Fruit fly (Drosophila melanogaster) whole organism, embryonic: Measurements from ENCODE around the gene Toll-4.

Experiments
- CG1024 ChIP-seq: fragments of 200-800 bp; sonication (Bioruptor generic); IDR thresholded peaks from 2 replicates; pipeline ENCODE4 v1.3.6; 2022; ENCODE audit warnings: missing biosample characterization, missing genetic modification characterization
- CG10979 ChIP-seq: fragments of 200-800 bp; sonication (Bioruptor generic); optimal IDR thresholded peaks from 2 replicates; lab custom pipeline; 2018; ENCODE audit warnings: missing biosample characterization, mild to moderate bottlenecking, missing genetic modification characterization, moderate library complexity
- CG12299 ChIP-seq: fragments of 200-800 bp; sonication (Bioruptor generic); optimal IDR thresholded peaks from 2 replicates; lab custom pipeline; 2018; ENCODE audit warnings: missing biosample characterization, mild to moderate bottlenecking, missing genetic modification characterization
- CG13296 ChIP-seq: fragments of 200-800 bp; sonication (Bioruptor generic); optimal IDR thresholded peaks from 3 replicates; lab custom pipeline; 2018; ENCODE audit warnings: missing biosample characterization, mild to moderate bottlenecking, missing genetic modification characterization
- CG13775 ChIP-seq: fragments of 200-800 bp; sonication (Bioruptor generic); optimal IDR thresholded peaks from 3 replicates; lab custom pipeline; 2017; ENCODE audit warnings: missing biosample characterization, mild to moderate bottlenecking, missing genetic modification characterization
- CG16815 ChIP-seq: fragments of 200-800 bp; sonication (Bioruptor generic); optimal IDR thresholded peaks from 3 replicates; lab custom pipeline; 2017; ENCODE audit warnings: missing biosample characterization, mild to moderate bottlenecking, missing genetic modification characterization
- CG17186 ChIP-seq: fragments of 200-800 bp; sonication (Bioruptor generic); optimal IDR thresholded peaks from 3 replicates; lab custom pipeline; 2017; ENCODE audit warnings: missing biosample characterization, missing genetic modification reagents, missing genetic modification characterization
- CG17361 ChIP-seq: fragments of 200-800 bp; sonication (Bioruptor generic); IDR thresholded peaks from 3 replicates; pipeline ENCODE4 v1.3.6; 2022; ENCODE audit warnings: missing biosample characterization, missing genetic modification characterization
- CG17612 ChIP-seq: fragments of 200-800 bp; sonication (Bioruptor generic); IDR thresholded peaks from 2 replicates; pipeline ENCODE4 v1.3.6; 2022; ENCODE audit warnings: missing biosample characterization, missing genetic modification characterization
- CG17802 ChIP-seq: fragments of 200-800 bp; sonication (Bioruptor generic); optimal IDR thresholded peaks from 2 replicates; lab custom pipeline; 2018; ENCODE audit warnings: missing biosample characterization, mild to moderate bottlenecking, missing genetic modification characterization, moderate library complexity
- CG17912 ChIP-seq: fragments of 200-800 bp; sonication (Bioruptor generic); optimal IDR thresholded peaks from 2 replicates; lab custom pipeline; 2018; ENCODE audit warnings: missing biosample characterization, mild to moderate bottlenecking, missing genetic modification characterization
- CG32767 ChIP-seq: fragments of 200-800 bp; sonication (Bioruptor generic); IDR thresholded peaks from 2 replicates; pipeline ENCODE4 v1.3.6; 2022; ENCODE audit warnings: missing biosample characterization, missing genetic modification characterization
- CG3838 ChIP-seq: fragments of 200-800 bp; sonication (Bioruptor generic); optimal IDR thresholded peaks from 3 replicates; lab custom pipeline; 2016; ENCODE audit warnings: missing biosample characterization, missing genetic modification characterization
- CG4730 ChIP-seq: fragments of 200-800 bp; sonication (Bioruptor generic); IDR thresholded peaks from 2 replicates; pipeline ENCODE4 v1.3.6; 2022; ENCODE audit warnings: missing biosample characterization, missing genetic modification characterization
- CG4820 ChIP-seq: fragments of 200-800 bp; sonication (Bioruptor generic); optimal IDR thresholded peaks from 3 replicates; lab custom pipeline; 2016; ENCODE audit warnings: missing biosample characterization, missing genetic modification characterization
- CG6175 ChIP-seq: fragments of 200-800 bp; sonication (Bioruptor generic); IDR thresholded peaks from 3 replicates; pipeline ENCODE4 v1.3.6; 2022; ENCODE audit warnings: missing biosample characterization, missing genetic modification characterization
- CG6683 ChIP-seq: fragments of 200-800 bp; sonication (Bioruptor generic); optimal IDR thresholded peaks from 2 replicates; lab custom pipeline; 2017; ENCODE audit warnings: missing biosample characterization, mild to moderate bottlenecking, missing genetic modification characterization, missing genetic modification reagents
- CG7839 ChIP-seq: fragments of 200-800 bp; sonication (Bioruptor generic); optimal IDR thresholded peaks from 3 replicates; lab custom pipeline; 2018; ENCODE audit warnings: missing biosample characterization, mild to moderate bottlenecking, missing genetic modification characterization, moderate library complexity
- CG7987 ChIP-seq: fragments of 200-800 bp; sonication (Bioruptor generic); optimal IDR thresholded peaks from 2 replicates; lab custom pipeline; 2018; ENCODE audit warnings: missing biosample characterization, mild to moderate bottlenecking, missing genetic modification characterization, moderate library complexity
- CG8290 ChIP-seq, 3 experiments: fragments of 200-800 bp; sonication (Bioruptor generic); optimal IDR thresholded peaks; 2 replicates each; lab custom pipeline; 2016 to 2019; ENCODE audit warnings: missing biosample characterization in 3 of 3, missing genetic modification characterization in 3 of 3, mild to moderate bottlenecking in 2 of 3, moderate library complexity in 1 of 3
- CG9609 ChIP-seq: fragments of 200-800 bp; sonication (Bioruptor generic); optimal IDR thresholded peaks from 3 replicates; lab custom pipeline; 2016; ENCODE audit warnings: missing biosample characterization, missing genetic modification characterization
- CG9876 ChIP-seq: fragments of 200-800 bp; sonication (Bioruptor generic); optimal IDR thresholded peaks from 2 replicates; lab custom pipeline; 2016; ENCODE audit warnings: missing biosample characterization, missing genetic modification characterization
- Drgx ChIP-seq: fragments of 200-800 bp; sonication (Bioruptor generic); IDR thresholded peaks from 2 replicates; pipeline ENCODE4 v1.3.6; 2022; ENCODE audit warnings: missing biosample characterization, missing genetic modification characterization
- E2f1 ChIP-seq: fragments of 200-800 bp; sonication (Bioruptor generic); IDR thresholded peaks from 2 replicates; pipeline ENCODE4 v1.3.6; 2022; ENCODE audit warnings: missing biosample characterization, missing genetic modification characterization
- E2f2 ChIP-seq: fragments of 200-800 bp; sonication (Bioruptor generic); IDR thresholded peaks from 2 replicates; pipeline ENCODE4 v1.3.6; 2022; ENCODE audit warnings: missing biosample characterization, missing genetic modification characterization
- HHEX ChIP-seq: fragments of 200-800 bp; sonication (Bioruptor generic); optimal IDR thresholded peaks from 3 replicates; lab custom pipeline; 2017; ENCODE audit warnings: missing biosample characterization, mild to moderate bottlenecking, missing genetic modification characterization, missing genetic modification reagents
- HLH54F ChIP-seq: fragments of 200-800 bp; sonication (Bioruptor generic); optimal IDR thresholded peaks from 3 replicates; lab custom pipeline; 2016; ENCODE audit warnings: missing biosample characterization, missing genetic modification characterization
- Myb ChIP-seq: fragments of 200-800 bp; sonication (Bioruptor generic); optimal IDR thresholded peaks from 2 replicates; lab custom pipeline; 2016; ENCODE audit warnings: missing biosample characterization, missing genetic modification characterization
- NFAT ChIP-seq: fragments of 200-800 bp; sonication (Bioruptor generic); IDR thresholded peaks from 2 replicates; pipeline ENCODE4 v1.3.6; 2022; ENCODE audit warnings: missing biosample characterization, missing genetic modification characterization
- Ptx1 ChIP-seq: fragments of 200-800 bp; sonication (Bioruptor generic); IDR thresholded peaks from 2 replicates; pipeline ENCODE4 v1.3.6; 2022; ENCODE audit warnings: missing biosample characterization, missing genetic modification characterization
- Sox100B ChIP-seq: fragments of 200-800 bp; sonication (Bioruptor generic); optimal IDR thresholded peaks from 3 replicates; lab custom pipeline; 2018; ENCODE audit warnings: missing biosample characterization, mild to moderate bottlenecking, missing genetic modification characterization
- Sox102F ChIP-seq: fragments of 200-800 bp; sonication (Bioruptor generic); optimal IDR thresholded peaks from 2 replicates; lab custom pipeline; 2018; ENCODE audit warnings: missing biosample characterization, mild to moderate bottlenecking, missing genetic modification characterization, moderate library complexity
- Vsx1 ChIP-seq: fragments of 200-800 bp; sonication (Bioruptor generic); optimal IDR thresholded peaks from 2 replicates; lab custom pipeline; 2017; ENCODE audit warnings: missing biosample characterization, mild to moderate bottlenecking, missing genetic modification characterization, missing genetic modification reagents
- bsh ChIP-seq, 2 experiments: fragments of 200-800 bp; sonication (Bioruptor generic); optimal IDR thresholded peaks; 2 replicates each; lab custom pipeline; 2017 to 2018; ENCODE audit warnings: mild to moderate bottlenecking in 2 of 2, missing biosample characterization in 2 of 2, missing genetic modification characterization in 2 of 2, moderate library complexity in 1 of 2
- chm ChIP-seq: fragments of 200-800 bp; sonication (Bioruptor generic); IDR thresholded peaks from 2 replicates; pipeline ENCODE4 v1.3.6; 2022; ENCODE audit warnings: missing biosample characterization, missing genetic modification characterization
- dimm ChIP-seq: fragments of 200-800 bp; sonication (Bioruptor generic); IDR thresholded peaks from 2 replicates; pipeline ENCODE4 v1.3.6; 2022; ENCODE audit warnings: missing biosample characterization, missing genetic modification characterization
- dysf ChIP-seq: fragments of 200-800 bp; sonication (Bioruptor generic); IDR thresholded peaks from 3 replicates; pipeline ENCODE4 v1.3.6; 2022; ENCODE audit warnings: missing biosample characterization, missing genetic modification characterization
- ems ChIP-seq: fragments of 200-800 bp; sonication (Bioruptor generic); optimal IDR thresholded peaks from 3 replicates; lab custom pipeline; 2016; ENCODE audit warnings: missing biosample characterization, missing genetic modification characterization
- gfzf ChIP-seq: fragments of 200-800 bp; sonication (Bioruptor generic); optimal IDR thresholded peaks from 2 replicates; lab custom pipeline; 2016; ENCODE audit warnings: missing biosample characterization, mild to moderate bottlenecking, missing genetic modification characterization, moderate library complexity
- grn ChIP-seq: fragments of 200-800 bp; sonication (Bioruptor generic); optimal IDR thresholded peaks from 3 replicates; lab custom pipeline; 2017; ENCODE audit warnings: missing biosample characterization, missing genetic modification characterization
- lilli ChIP-seq: fragments of 200-800 bp; sonication (Bioruptor generic); optimal IDR thresholded peaks from 3 replicates; lab custom pipeline; 2016; ENCODE audit warnings: missing biosample characterization, missing genetic modification characterization
- luna ChIP-seq: fragments of 200-800 bp; sonication (Bioruptor generic); optimal IDR thresholded peaks from 2 replicates; lab custom pipeline; 2016; ENCODE audit warnings: missing biosample characterization, missing genetic modification characterization
- nerfin-1 ChIP-seq: fragments of 200-800 bp; sonication (Bioruptor generic); optimal IDR thresholded peaks from 3 replicates; lab custom pipeline; 2019; ENCODE audit warnings: missing biosample characterization, mild to moderate bottlenecking, missing genetic modification characterization, moderate library complexity
- pfk ChIP-seq: fragments of 200-800 bp; sonication (Bioruptor generic); optimal IDR thresholded peaks from 2 replicates; lab custom pipeline; 2018; ENCODE audit warnings: missing biosample characterization, mild to moderate bottlenecking, missing genetic modification characterization, moderate library complexity
- slbo ChIP-seq: fragments of 200-800 bp; sonication (Bioruptor generic); IDR thresholded peaks from 2 replicates; pipeline ENCODE4 v1.3.6; 2022; ENCODE audit warnings: missing biosample characterization, missing genetic modification characterization
- sna ChIP-seq: fragments of 200-800 bp; sonication (Bioruptor generic); IDR thresholded peaks from 2 replicates; pipeline ENCODE4 v1.3.6; 2022; ENCODE audit warnings: missing biosample characterization, missing genetic modification characterization; ENCODE audit not compliant: partially characterized antibody
- so ChIP-seq: fragments of 200-800 bp; sonication (Bioruptor generic); IDR thresholded peaks from 3 replicates; pipeline ENCODE4 v1.3.6; 2022; ENCODE audit warnings: missing biosample characterization, missing genetic modification characterization
- ssp ChIP-seq: fragments of 200-800 bp; sonication (Bioruptor generic); IDR thresholded peaks from 2 replicates; pipeline ENCODE4 v1.3.6; 2022; ENCODE audit warnings: missing biosample characterization, missing genetic modification characterization
- sug ChIP-seq: fragments of 200-800 bp; optimal IDR thresholded peaks from 2 replicates; lab custom pipeline; 2019; ENCODE audit warnings: missing biosample characterization, mild to moderate bottlenecking, missing genetic modification characterization, moderate library complexity
- tin ChIP-seq: fragments of 200-800 bp; sonication (Bioruptor generic); optimal IDR thresholded peaks from 3 replicates; lab custom pipeline; 2016; ENCODE audit warnings: missing biosample characterization, missing genetic modification characterization
- wek ChIP-seq: fragments of 200-800 bp; sonication (Bioruptor generic); optimal IDR thresholded peaks from 3 replicates; lab custom pipeline; 2018; ENCODE audit warnings: missing biosample characterization, mild to moderate bottlenecking, missing genetic modification characterization, moderate library complexity

The Toll-4 gene

DNA sequence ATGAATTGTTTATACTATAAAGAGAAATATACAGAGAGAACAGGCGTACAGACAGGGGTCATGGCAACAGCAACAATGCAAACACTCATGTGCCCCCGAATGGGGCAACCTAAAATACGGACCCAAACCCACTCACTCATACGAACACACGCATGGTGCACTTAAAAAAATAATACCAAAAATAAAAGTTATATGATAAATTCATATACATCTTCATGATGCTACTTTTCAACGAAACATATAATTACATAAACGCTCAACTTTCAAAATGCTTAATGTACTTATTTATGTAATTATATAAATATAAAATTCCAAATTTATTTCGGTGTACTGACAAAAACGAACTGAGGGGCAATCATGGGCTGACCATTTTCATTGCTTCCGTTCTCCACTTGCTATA lies 49.3 kb downstream of the Toll-4 start (continued):
- TF ChIP-seq CG12299 (peak; percentile 60), pfk (GFP tag; lab: Kevin White, UChicago) (no peak), CG9609 (no peak), E2f2 (GFP tag; lab: Robert Waterston, UW) (peak; percentile 37; the same call in 1 of the 2 replicates), CG6175 (GFP tag; lab: Robert Waterston, UW) (no peak), ssp (GFP tag; lab: Robert Waterston, UW) (peak; percentile 41; the same call in 1 of the 2 replicates), Sox102F (GFP tag; lab: Kevin White, UChicago) (peak; percentile 86), luna (GFP tag; lab: Kevin White, UChicago) (no peak), NFAT (GFP tag; lab: Robert Waterston, UW) (no peak), HHEX (GFP tag; lab: Kevin White, UChicago) (peak; percentile 34), ems (GFP tag; lab: Kevin White, UChicago) (no peak), CG32767 (GFP tag; lab: Robert Waterston, UW) (peak; percentile 69), Ptx1 (GFP tag; lab: Robert Waterston, UW) (peak; percentile 74), grn (GFP tag; lab: Kevin White, UChicago) (no peak), CG4730 (GFP tag; lab: Robert Waterston, UW) (peak; percentile 57), CG17361 (peak; percentile 90), dysf (peak; percentile 60), nerfin-1 (tag; lab: Kevin White, UChicago) (peak; percentile 76), CG3838 (GFP tag; lab: Kevin White, UChicago) (no peak), CG10979 (tag; lab: Kevin White, UChicago) (peak; percentile 89), CG17802 (tag; lab: Kevin White, UChicago) (peak; percentile 3), chm (no peak), Vsx1 (peak; percentile 74), CG17186 (peak; percentile 7), Sox100B (peak; percentile 79), sna (GFP tag; lab: Robert Waterston, UW) (no peak), CG1024 (peak; percentile 45; the same call in 1 of the 2 replicates), Myb (GFP tag; lab: Kevin White, UChicago) (no peak), CG7839 (tag; lab: Kevin White, UChicago) (peak; percentile 81), CG7987 (GFP tag; lab: Kevin White, UChicago) (no peak), gfzf (GFP tag; lab: Kevin White, UChicago) (no peak), lilli (GFP tag; lab: Kevin White, UChicago) (peak; percentile 28), CG16815 (peak; percentile 60), CG17912 (GFP tag; lab: Kevin White, UChicago) (no peak), CG17612 (GFP tag; lab: Robert Waterston, UW) (no peak), slbo (GFP tag; lab: Robert Waterston, UW) (peak; percentile 45), sug (tag; lab: Kevin White, UChicago) (peak; percentile 11), E2f1 (peak; percentile 51), CG6683 (GFP tag; lab: Kevin White, UChicago) (peak; percentile 32), CG13296 (GFP tag; lab: Kevin White, UChicago) (peak; percentile 60), so (peak; percentile 59; the same call in 1 of the 3 replicates), CG8290 (GFP tag; optimal IDR thresholded peaks at IDR 0.05; lab: Kevin White, UChicago) (peak; percentile 36), CG8290 (tag; optimal IDR thresholded peaks at IDR 0.05; lab: Kevin White, UChicago) (no peak), tin (peak; percentile 65), wek (no peak), CG9876 (no peak), CG4820 (GFP tag; lab: Kevin White, UChicago) (peak; percentile 67), bsh (GFP tag; optimal IDR thresholded peaks at IDR 0.05; lab: Kevin White, UChicago) (peak in 1 of 2 experiments; percentile 93), dimm (no peak), Drgx (peak; percentile 56), CG13775 (peak; percentile 50), HLH54F (GFP tag; lab: Kevin White, UChicago) (no peak)
